Fruit fly (Drosophila melanogaster): ENCODE measurements around the gene CG14671.

The CG14671 gene

DNA sequence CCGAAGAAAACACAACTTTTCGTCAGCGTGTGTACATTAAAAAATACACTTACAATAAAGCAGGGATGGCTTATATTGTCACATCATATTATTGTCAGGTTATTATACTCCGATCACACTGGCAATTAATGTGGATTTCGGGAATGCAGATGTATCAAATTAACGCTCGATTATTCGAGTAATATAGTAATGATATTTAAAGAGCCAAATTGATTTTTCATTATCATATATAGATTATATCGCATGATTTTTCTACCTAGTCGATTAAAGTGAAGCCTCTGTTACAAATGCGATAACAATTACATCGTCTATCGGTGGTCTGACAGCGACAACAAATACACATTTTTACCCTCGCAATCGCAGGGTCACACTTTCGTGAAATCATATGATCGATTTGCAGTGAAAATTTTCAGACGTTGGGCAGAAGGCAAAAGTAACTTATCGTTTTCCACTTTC is 26.8 kb upstream of the CG14671 start, which contains the start of the genes noi and Vha26 (continued):
- TF ChIP-seq CG7928 (GFP tag; optimal IDR thresholded peaks at IDR 0.05) (peak; percentile 96), CG13296 (GFP tag; optimal IDR thresholded peaks at IDR 0.05) (peak; percentile 7), abd-A (tag; optimal IDR thresholded peaks at IDR 0.05) (no peak), CG4328 (GFP tag; optimal IDR thresholded peaks at IDR 0.05) (no peak), nerfin-1 (tag; optimal IDR thresholded peaks at IDR 0.05) (peak; percentile 15), pfk (GFP tag; optimal IDR thresholded peaks at IDR 0.05) (peak; percentile 39), Hr51 (GFP tag; optimal IDR thresholded peaks at IDR 0.05) (peak in 1 of 2 experiments; percentile 48), HLH3B (GFP tag; IDR thresholded peaks at IDR 0.05) (no peak), tin (GFP tag; optimal IDR thresholded peaks at IDR 0.05) (peak; percentile 39), CG16813 (GFP tag; IDR thresholded peaks at IDR 0.05; ENCODE audit: partially characterized antibody) (peak; percentile 73), CG14860 (GFP tag; IDR thresholded peaks at IDR 0.05; ENCODE audit: partially characterized antibody) (peak; percentile 36; the same call in 1 of the 3 replicates), CG3163 (GFP tag; optimal IDR thresholded peaks at IDR 0.05) (no peak), E2f2 (GFP tag; IDR thresholded peaks at IDR 0.05) (peak; percentile 41; the same call in 1 of the 2 replicates), nerfin-2 (GFP tag; IDR thresholded peaks at IDR 0.05; ENCODE audit: partially characterized antibody) (peak; percentile 30; the same call in 1 of the 2 replicates), lov (optimal IDR thresholded peaks at IDR 0.05) (no peak), lov (GFP tag; IDR thresholded peaks at IDR 0.05) (no peak), CG5245 (GFP tag; optimal IDR thresholded peaks at IDR 0.05) (no peak), Dbx (GFP tag; IDR thresholded peaks at IDR 0.05) (0 out of 3 replicates have a peak, but pooled peaks have one; percentile 19), ase (GFP tag; IDR thresholded peaks at IDR 0.05) (0 out of 3 replicates have a peak, but pooled peaks have one; percentile 8), CG12744 (GFP tag; optimal IDR thresholded peaks at IDR 0.05) (peak; percentile 19), CG17912 (GFP tag; optimal IDR thresholded peaks at IDR 0.05) (no peak), Myb (GFP tag; optimal IDR thresholded peaks at IDR 0.05) (peak; percentile 63), CG14710 (tag; optimal IDR thresholded peaks at IDR 0.05) (peak; percentile 99), bcd (GFP tag; optimal IDR thresholded peaks at IDR 0.05) (no peak), CG12299 (tag; optimal IDR thresholded peaks at IDR 0.05) (no peak), insv (GFP tag; optimal IDR thresholded peaks at IDR 0.05) (no peak), amos (GFP tag; IDR thresholded peaks at IDR 0.05; ENCODE audit: partially characterized antibody) (peak; percentile 59), Atf3 (GFP tag; optimal IDR thresholded peaks at IDR 0.05) (no peak), vnd (GFP tag; IDR thresholded peaks at IDR 0.05; ENCODE audit: partially characterized antibody) (0 out of 3 replicates have a peak, but pooled peaks have one; percentile 45), CG6791 (GFP tag; IDR thresholded peaks at IDR 0.05; ENCODE audit: partially characterized antibody) (peak; percentile 55; the same call in 1 of the 3 replicates), Ets65A (GFP tag) (peak; percentile 93), Spps (tag; optimal IDR thresholded peaks at IDR 0.05) (peak; percentile 12), Eip74EF (GFP tag; optimal IDR thresholded peaks at IDR 0.05) (no peak), Xrp1 (GFP tag; IDR thresholded peaks at IDR 0.05) (peak; percentile 10; the same call in 1 of the 2 replicates), NC2β (GFP tag; optimal IDR thresholded peaks at IDR 0.05) (no peak), CG1024 (GFP tag; IDR thresholded peaks at IDR 0.05) (peak; percentile 74), sug (tag; optimal IDR thresholded peaks at IDR 0.05) (peak; percentile 63), tx (GFP tag; optimal IDR thresholded peaks at IDR 0.05) (no peak), grn (GFP tag; optimal IDR thresholded peaks at IDR 0.05) (no peak), Doc3 (GFP tag; IDR thresholded peaks at IDR 0.05; ENCODE audit: partially characterized antibody) (peak; percentile 46; the same call in 2 of the 3 replicates), wek (GFP tag; optimal IDR thresholded peaks at IDR 0.05) (no peak), Sox100B (GFP tag; optimal IDR thresholded peaks at IDR 0.05) (no peak), CG11456 (GFP tag; IDR thresholded peaks at IDR 0.05) (no peak), peb (GFP tag; IDR thresholded peaks at IDR 0.05) (no peak), sens (GFP tag) (peak; percentile 91), ro (GFP tag; IDR thresholded peaks at IDR 0.05) (no peak), twi (tag; optimal IDR thresholded peaks at IDR 0.05) (peak; percentile 45), CG16779 (GFP tag; IDR thresholded peaks at IDR 0.05) (no peak), Antp (GFP tag; optimal IDR thresholded peaks at IDR 0.05) (no peak), CG15269 (tag; optimal IDR thresholded peaks at IDR 0.05) (no peak)
